Worm (Caenorhabditis elegans): ENCODE measurements around the gene C01G5.5.

DNA sequence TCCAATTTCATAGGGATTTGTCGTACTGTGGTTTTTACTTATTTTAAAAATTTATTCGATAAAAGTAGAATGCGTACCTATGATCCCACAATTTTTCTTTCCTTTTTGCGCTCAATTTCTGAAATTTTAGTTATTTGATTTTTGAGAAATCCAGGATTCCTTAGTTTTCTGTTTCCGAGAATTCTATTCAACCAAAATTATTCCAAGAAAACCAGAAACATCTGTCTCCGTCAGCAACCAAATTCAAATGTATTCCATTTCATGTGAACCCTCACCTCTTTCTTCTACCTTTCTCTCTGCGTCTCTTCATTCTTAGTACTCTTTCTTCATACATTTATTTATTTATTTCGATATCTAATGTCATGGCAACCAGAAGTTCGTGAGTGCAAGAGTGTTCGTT is 12.6 kb upstream of the C01G5.5 start:
- TF ChIP-seq ceh-9 (tag; optimal IDR thresholded peaks at IDR 0.05) (no peak), elt-1 (tag; optimal IDR thresholded peaks at IDR 0.05) (no peak), ama-1 (optimal IDR thresholded peaks at IDR 0.05) (no peak), lin-15B (tag; optimal IDR thresholded peaks at IDR 0.05) (no peak), zag-1 (tag; optimal IDR thresholded peaks at IDR 0.05) (no peak), egl-5 (tag; optimal IDR thresholded peaks at IDR 0.05) (no peak), nhr-237 (tag; optimal IDR thresholded peaks at IDR 0.05) (no peak), nhr-28 (tag; optimal IDR thresholded peaks at IDR 0.05) (no peak), unc-62 (GFP tag; optimal IDR thresholded peaks at IDR 0.05) (no peak), ZK546.5 (tag; optimal IDR thresholded peaks at IDR 0.05) (no peak), fos-1 (tag; optimal IDR thresholded peaks at IDR 0.05) (no peak), elt-3 (tag; optimal IDR thresholded peaks at IDR 0.05) (no peak), pqm-1 (tag; optimal IDR thresholded peaks at IDR 0.05) (no peak), jun-1 (tag; optimal IDR thresholded peaks at IDR 0.05) (no peak)
